Worm (Caenorhabditis elegans) whole organism, L4 larva: ENCODE results near the gene ppm-1.G.
A peak's percentile ranks its signal among the peaks of the same experiment; 100 is the strongest.

Source experiments
- R02D3.7 ChIP-seq: fragments of 150-350 bp; sonication (generic microtip); optimal IDR thresholded peaks from 3 replicates; lab custom pipeline; 2014; ENCODE audit warnings: missing biosample characterization, missing genetic modification characterization
- T26A8.4 ChIP-seq: fragments of 200-800 bp; sonication (Bioruptor generic); IDR thresholded peaks from 2 replicates; pipeline ENCODE4 v1.3.6; 2022; ENCODE audit warnings: missing genetic modification characterization, missing compliant biosample characterization
- Y105C5A.15 ChIP-seq: fragments of 200-800 bp; sonication (Bioruptor generic); IDR thresholded peaks from 2 replicates; pipeline ENCODE4 v1.3.6; 2022; ENCODE audit warnings: missing genetic modification characterization, missing compliant biosample characterization
- Y5F2A.4 ChIP-seq: fragments of 200-800 bp; sonication (Bioruptor generic); optimal IDR thresholded peaks from 2 replicates; lab custom pipeline; 2018; ENCODE audit warnings: mild to moderate bottlenecking, missing genetic modification characterization, missing compliant biosample characterization
- ZK337.2 ChIP-seq: fragments of 200-800 bp; sonication (Bioruptor generic); IDR thresholded peaks from 2 replicates; pipeline ENCODE4 v1.3.6; 2022; ENCODE audit warnings: missing genetic modification reagents, missing genetic modification characterization, missing compliant biosample characterization
- aha-1 ChIP-seq: fragments of 150-350 bp; peaks from one replicate; lab custom pipeline; 2014; ENCODE audit warnings: missing biosample characterization, missing genetic modification characterization
- ceh-28 ChIP-seq: fragments of 150-350 bp; optimal IDR thresholded peaks from 2 replicates; lab custom pipeline; 2014; ENCODE audit warnings: missing biosample characterization, missing genetic modification reagents, missing genetic modification characterization
- ceh-44 ChIP-seq: fragments of 200-800 bp; sonication (Bioruptor generic); IDR thresholded peaks from 2 replicates; pipeline ENCODE4 v1.3.6; 2022; ENCODE audit warnings: missing genetic modification reagents, missing genetic modification characterization, missing compliant biosample characterization
- ceh-82 ChIP-seq: sonication (generic microtip); optimal IDR thresholded peaks from 2 replicates; lab custom pipeline; 2017; ENCODE audit warnings: missing biosample characterization, missing genetic modification characterization
- ces-1 ChIP-seq: fragments of 150-350 bp; sonication (generic microtip); optimal IDR thresholded peaks from 4 replicates; lab custom pipeline; 2014; ENCODE audit warnings: missing biosample characterization, missing genetic modification reagents, missing genetic modification characterization
- cey-2 ChIP-seq: sonication (generic microtip); optimal IDR thresholded peaks from 3 replicates; lab custom pipeline; 2017; ENCODE audit warnings: missing genetic modification characterization, mild to moderate bottlenecking, missing compliant biosample characterization, antibody characterized with exemption, borderline replicate concordance; ENCODE audit not compliant: insufficient read depth
- ctbp-1 ChIP-seq: fragments of 200-800 bp; sonication (Bioruptor generic); IDR thresholded peaks from 2 replicates; pipeline ENCODE4 v1.3.6; 2022; ENCODE audit warnings: missing genetic modification reagents, missing genetic modification characterization, missing compliant biosample characterization
- daf-16 ChIP-seq, 3 experiments: sonication (generic microtip); optimal IDR thresholded peaks; 2 replicates each; lab custom pipeline; 2016 to 2017; ENCODE audit warnings: missing genetic modification characterization in 3 of 3, missing genetic modification reagents in 3 of 3, mild to moderate bottlenecking in 2 of 3, missing compliant biosample characterization in 2 of 3, missing biosample characterization in 1 of 3, moderate library complexity in 1 of 3
- daf-19 ChIP-seq: fragments of 200-800 bp; sonication (Bioruptor generic); conservative IDR thresholded peaks from 2 replicates; pipeline ENCODE4 v1.3.6; 2022; ENCODE audit warnings: missing genetic modification characterization, missing compliant biosample characterization
- daf-8 ChIP-seq: fragments of 200-800 bp; sonication (Bioruptor generic); IDR thresholded peaks from 2 replicates; pipeline ENCODE4 v1.3.6; 2022; ENCODE audit warnings: missing genetic modification characterization, missing compliant biosample characterization
- dmd-9 ChIP-seq: fragments of 200-800 bp; sonication (Bioruptor generic); IDR thresholded peaks from 2 replicates; pipeline ENCODE4 v1.3.6; 2022; ENCODE audit warnings: missing genetic modification reagents, missing genetic modification characterization, missing compliant biosample characterization
- egl-43 ChIP-seq: fragments of 200-800 bp; sonication (Bioruptor generic); IDR thresholded peaks from 2 replicates; pipeline ENCODE4 v1.3.6; 2022; ENCODE audit warnings: missing genetic modification reagents, missing genetic modification characterization, missing compliant biosample characterization
- fkh-10 ChIP-seq: fragments of 150-350 bp; optimal IDR thresholded peaks from 2 replicates; lab custom pipeline; 2014; ENCODE audit warnings: missing biosample characterization, missing genetic modification reagents, missing genetic modification characterization
- hlh-30 ChIP-seq: sonication (generic microtip); optimal IDR thresholded peaks from 2 replicates; lab custom pipeline; 2017; ENCODE audit warnings: antibody characterized with exemption, mild to moderate bottlenecking, missing genetic modification characterization, missing compliant biosample characterization; ENCODE audit not compliant: insufficient read depth
- hmg-1.1 ChIP-seq: fragments of 200-800 bp; sonication (Bioruptor generic); IDR thresholded peaks from 2 replicates; pipeline ENCODE4 v1.3.6; 2022; ENCODE audit warnings: missing genetic modification reagents, missing genetic modification characterization, missing compliant biosample characterization
- lin-1 ChIP-seq: fragments of 200-800 bp; sonication (Bioruptor generic); IDR thresholded peaks from 2 replicates; pipeline ENCODE4 v1.3.6; 2022; ENCODE audit warnings: missing genetic modification reagents, missing genetic modification characterization, missing compliant biosample characterization
- lin-29 ChIP-seq: fragments of 200-800 bp; sonication (Bioruptor generic); IDR thresholded peaks from 2 replicates; pipeline ENCODE4 v1.3.6; 2022; ENCODE audit warnings: missing genetic modification reagents, missing genetic modification characterization, missing compliant biosample characterization
- lin-38 ChIP-seq: fragments of 200-800 bp; sonication (Bioruptor generic); IDR thresholded peaks from 2 replicates; pipeline ENCODE4 v1.3.6; 2022; ENCODE audit warnings: missing genetic modification reagents, missing genetic modification characterization, missing compliant biosample characterization
- lin-39 ChIP-seq: fragments of 150-350 bp; optimal IDR thresholded peaks from 2 replicates; lab custom pipeline; 2014; ENCODE audit warnings: missing biosample characterization, missing genetic modification reagents, missing genetic modification characterization
- lsy-2 ChIP-seq, 2 experiments: fragments of 150-350 bp in 1 of 2; sonication (generic microtip) in 1 of 2; optimal IDR thresholded peaks; 2 replicates each; lab custom pipeline; 2014 to 2017; ENCODE audit warnings: missing biosample characterization in 2 of 2, missing genetic modification characterization in 2 of 2
- madf-5 ChIP-seq, 2 experiments: fragments of 200-800 bp; sonication (Bioruptor generic); IDR thresholded peaks; 2 replicates each; pipeline ENCODE4 v1.3.6; 2022; ENCODE audit warnings: missing compliant biosample characterization in 2 of 2, missing genetic modification characterization in 2 of 2
- mdl-1 ChIP-seq, 2 experiments: fragments of 150-350 bp in 1 of 2; sonication (generic microtip) in 1 of 2; optimal IDR thresholded peaks; 2 replicates each; lab custom pipeline; 2014 to 2017; ENCODE audit warnings: missing biosample characterization in 2 of 2, missing genetic modification characterization in 2 of 2
- mep-1 ChIP-seq: fragments of 150-350 bp; sonication (generic microtip); optimal IDR thresholded peaks from 3 replicates; lab custom pipeline; 2014; ENCODE audit warnings: missing biosample characterization, missing genetic modification characterization
- mxl-2 ChIP-seq: fragments of 200-800 bp; sonication (Bioruptor generic); conservative IDR thresholded peaks from 2 replicates; pipeline ENCODE4 v1.3.6; 2022; ENCODE audit warnings: missing genetic modification reagents, missing genetic modification characterization, missing compliant biosample characterization
- nhr-10 ChIP-seq: fragments of 150-350 bp; optimal IDR thresholded peaks from 2 replicates; lab custom pipeline; 2014; ENCODE audit warnings: missing biosample characterization, missing genetic modification characterization
- nhr-102 ChIP-seq: sonication (generic microtip); optimal IDR thresholded peaks from 2 replicates; lab custom pipeline; 2016; ENCODE audit warnings: mild to moderate bottlenecking, missing genetic modification characterization, moderate library complexity, missing compliant biosample characterization
- nhr-11 ChIP-seq: fragments of 150-350 bp; optimal IDR thresholded peaks from 2 replicates; lab custom pipeline; 2014; ENCODE audit warnings: missing biosample characterization, missing genetic modification characterization
- nhr-111 ChIP-seq: fragments of 200-800 bp; sonication (Bioruptor generic); optimal IDR thresholded peaks from 2 replicates; lab custom pipeline; 2018; ENCODE audit warnings: mild to moderate bottlenecking, missing genetic modification characterization, missing compliant biosample characterization
- nhr-237 ChIP-seq: sonication (generic microtip); optimal IDR thresholded peaks from 2 replicates; lab custom pipeline; 2017; ENCODE audit warnings: missing biosample characterization, missing genetic modification characterization
- nhr-42 ChIP-seq: fragments of 200-800 bp; sonication (Bioruptor generic); IDR thresholded peaks from 2 replicates; pipeline ENCODE4 v1.3.6; 2022; ENCODE audit warnings: missing genetic modification characterization, missing compliant biosample characterization
- nhr-48 ChIP-seq: sonication (generic microtip); optimal IDR thresholded peaks from 2 replicates; lab custom pipeline; 2016; ENCODE audit warnings: mild to moderate bottlenecking, missing genetic modification characterization, missing compliant biosample characterization
- nhr-76 ChIP-seq: fragments of 150-350 bp; optimal IDR thresholded peaks from 2 replicates; lab custom pipeline; 2014; ENCODE audit warnings: missing biosample characterization, missing genetic modification characterization
- pha-4 ChIP-seq, 2 experiments: fragments of 150-350 bp in 1 of 2; fragments of 200-800 bp in 1 of 2; sonication (Bioruptor generic) in 1 of 2; IDR thresholded peaks in 1 of 2; optimal IDR thresholded peaks in 1 of 2; 2 replicates each; pipeline versions ENCODE4 v1.3.6 to Lab custom; 2014 to 2022; ENCODE audit warnings: missing genetic modification characterization in 2 of 2, missing genetic modification reagents in 2 of 2, missing biosample characterization in 1 of 2, missing compliant biosample characterization in 1 of 2
- rbr-2 ChIP-seq: sonication (generic microtip); optimal IDR thresholded peaks from 2 replicates; lab custom pipeline; 2016; ENCODE audit warnings: missing genotype, missing genetic modification characterization, missing compliant biosample characterization
- sdz-12 ChIP-seq: fragments of 200-800 bp; sonication (Bioruptor generic); optimal IDR thresholded peaks from 2 replicates; lab custom pipeline; 2018; ENCODE audit warnings: mild to moderate bottlenecking, missing genetic modification characterization, missing compliant biosample characterization
- snpc-1.2 ChIP-seq: fragments of 200-800 bp; sonication (Bioruptor generic); IDR thresholded peaks from 2 replicates; pipeline ENCODE4 v1.3.6; 2022; ENCODE audit warnings: missing genetic modification reagents, missing genetic modification characterization, missing compliant biosample characterization
- spr-1 ChIP-seq: sonication (generic microtip); optimal IDR thresholded peaks from 2 replicates; lab custom pipeline; 2016; ENCODE audit warnings: mild to moderate bottlenecking, missing genetic modification characterization, missing compliant biosample characterization
- vab-7 ChIP-seq: fragments of 200-800 bp; sonication (Bioruptor generic); IDR thresholded peaks from 2 replicates; pipeline ENCODE4 v1.3.6; 2022; ENCODE audit warnings: missing genetic modification reagents, missing genetic modification characterization, missing compliant biosample characterization
- zag-1 ChIP-seq: fragments of 150-350 bp; optimal IDR thresholded peaks from 2 replicates; lab custom pipeline; 2014; ENCODE audit warnings: missing biosample characterization, missing genetic modification characterization
- zip-2 ChIP-seq: fragments of 150-350 bp; optimal IDR thresholded peaks from 2 replicates; lab custom pipeline; 2014; ENCODE audit warnings: missing biosample characterization, missing genetic modification characterization

Gene ppm-1.G

ce11 chrIII:761476-761875 is 22.0 kb upstream of the ppm-1.G start, which contains the start of gene nlp-52:
nlp-52 (plus strand) TSS chrIII:761776.
- TF ChIP-seq mxl-2 (GFP tag; lab: Robert Waterston, UW) (no peak), vab-7 (no peak), nhr-76 (tag; lab: Kevin White, UChicago) (no peak), lin-1 (GFP tag; lab: Robert Waterston, UW) (no peak), Y5F2A.4 (GFP tag; lab: Kevin White, UChicago) (no peak), zip-2 (tag; lab: Kevin White, UChicago) (no peak), ceh-44 (no peak), T26A8.4 (GFP tag; lab: Robert Waterston, UW) (no peak), Y105C5A.15 (GFP tag; lab: Robert Waterston, UW) (no peak), fkh-10 (no peak)

ce11 chrIII:762508-762907 is 21.0 kb upstream of the ppm-1.G start:
- TF ChIP-seq ceh-28 (tag; lab: Kevin White, UChicago) (no peak), ctbp-1 (GFP tag; lab: Robert Waterston, UW) (no peak), zip-2 (tag; lab: Kevin White, UChicago) (no peak), daf-19 (GFP tag; lab: Robert Waterston, UW) (no peak), lsy-2 (tag; optimal IDR thresholded peaks at IDR 0.05; lab: Kevin White, UChicago) (no peak), mdl-1 (tag; optimal IDR thresholded peaks at IDR 0.05; lab: Kevin White, UChicago) (no peak), ceh-44 (no peak)

- TF ChIP-seq ZK337.2 = no peak
- TF ChIP-seq nhr-237 (tag; lab: Kevin White, UChicago) = no peak
- no peak for TF ChIP-seq daf-8 (GFP tag; lab: Robert Waterston, UW)
- peak; percentile 13 for TF ChIP-seq hlh-30 (tag; lab: Kevin White, UChicago)
- no peak for TF ChIP-seq sdz-12
- TF ChIP-seq lin-38 = no peak
- no peak for TF ChIP-seq ces-1 (GFP tag; lab: Kevin White, UChicago)
- TF ChIP-seq zag-1 (tag; lab: Kevin White, UChicago) = no peak
- peak in 1 of 2 experiments; percentile 52 for TF ChIP-seq lsy-2 (tag; optimal IDR thresholded peaks at IDR 0.05; lab: Kevin White, UChicago)
- TF ChIP-seq ctbp-1 (GFP tag; lab: Robert Waterston, UW) = 0 out of 2 replicates have a peak, but pooled peaks have one; percentile 32
- no peak for TF ChIP-seq nhr-102
- TF ChIP-seq T26A8.4 (GFP tag; lab: Robert Waterston, UW) = no peak
- peak; percentile 50; the same call in 1 of the 2 replicates for TF ChIP-seq hmg-1.1 (GFP tag; lab: Robert Waterston, UW)
- no peak for TF ChIP-seq lin-39 (tag; lab: Kevin White, UChicago)
- 0 out of 2 replicates have a peak, but pooled peaks have one; percentile 16 for TF ChIP-seq daf-19 (GFP tag; lab: Robert Waterston, UW)
- TF ChIP-seq zip-2 (tag; lab: Kevin White, UChicago) = no peak
- no peak for TF ChIP-seq spr-1 (tag; lab: Kevin White, UChicago)
- TF ChIP-seq daf-16 (GFP tag; optimal IDR thresholded peaks at IDR 0.05; lab: Kevin White, UChicago) = no peak
- TF ChIP-seq daf-16 (tag; optimal IDR thresholded peaks at IDR 0.05; lab: Kevin White, UChicago) = no peak
- no peak for TF ChIP-seq nhr-111 (GFP tag; lab: Kevin White, UChicago)
- peak; percentile 53 for TF ChIP-seq aha-1
- TF ChIP-seq rbr-2 (tag; lab: Kevin White, UChicago) = peak; percentile 57
- TF ChIP-seq ceh-82 = no peak
- TF ChIP-seq nhr-10 (tag; lab: Kevin White, UChicago) = no peak
- TF ChIP-seq nhr-42 (GFP tag; lab: Robert Waterston, UW) = no peak
- TF ChIP-seq dmd-9 (GFP tag; lab: Robert Waterston, UW) = no peak
- no peak for TF ChIP-seq madf-5 (GFP tag; IDR thresholded peaks at IDR 0.05; lab: Robert Waterston, UW)
- no peak for TF ChIP-seq nhr-48 (tag; lab: Kevin White, UChicago)
- TF ChIP-seq nhr-11 (tag; lab: Kevin White, UChicago) = no peak
- no peak for TF ChIP-seq nhr-76 (tag; lab: Kevin White, UChicago)
- no peak for TF ChIP-seq lin-29
- no peak for TF ChIP-seq Y105C5A.15 (GFP tag; lab: Robert Waterston, UW)
- 0 out of 2 replicates have a peak, but pooled peaks have one; percentile 25 for TF ChIP-seq egl-43 (GFP tag; lab: Robert Waterston, UW)
- TF ChIP-seq mep-1 (tag; lab: Kevin White, UChicago) = peak; percentile 31
- TF ChIP-seq ceh-28 (tag; lab: Kevin White, UChicago) = no peak
- no peak for TF ChIP-seq cey-2 (tag; lab: Kevin White, UChicago)
- TF ChIP-seq R02D3.7 (tag; lab: Kevin White, UChicago) = no peak
- peak; percentile 86 for TF ChIP-seq fkh-10
- TF ChIP-seq snpc-1.2 (GFP tag; lab: Robert Waterston, UW) = no peak
- TF ChIP-seq pha-4 (GFP tag; IDR thresholded peaks at IDR 0.05; lab: Robert Waterston, UW) = no peak
- no peak for TF ChIP-seq pha-4 (tag; optimal IDR thresholded peaks at IDR 0.05; lab: Kevin White, UChicago)
These were observed 19.1 kb upstream of the ppm-1.G start for ce11 chrIII:764404-764803.
